Fruit fly (Drosophila melanogaster) whole organism, embryonic: ENCODE measurements around the gene Vm34Ca.

Source experiments
- Aef1 ChIP-seq: fragments of 200-800 bp; sonication (Bioruptor generic); IDR thresholded peaks from 3 replicates; pipeline ENCODE4 v1.3.6; 2022; ENCODE audit warnings: missing biosample characterization, missing genetic modification characterization
- Awh ChIP-seq: fragments of 200-800 bp; sonication (Bioruptor generic); IDR thresholded peaks from 2 replicates; pipeline ENCODE4, ENCODE4 v1.3.6; 2022; ENCODE audit warnings: missing biosample characterization, missing genetic modification characterization
- CG11398 ChIP-seq: fragments of 200-800 bp; sonication (Bioruptor generic); optimal IDR thresholded peaks from 2 replicates; lab custom pipeline; 2016; ENCODE audit warnings: missing biosample characterization, missing genetic modification characterization
- CG11560 ChIP-seq: fragments of 200-800 bp; sonication (Bioruptor generic); IDR thresholded peaks from 3 replicates; pipeline ENCODE4 v1.3.6; 2022; ENCODE audit warnings: missing biosample characterization, missing genetic modification characterization
- CG11695 ChIP-seq: fragments of 200-800 bp; sonication (Bioruptor generic); IDR thresholded peaks from 3 replicates; pipeline ENCODE4 v1.3.6; 2022; ENCODE audit warnings: missing biosample characterization, missing genetic modification characterization
- CG13624 ChIP-seq: fragments of 200-800 bp; sonication (Bioruptor generic); optimal IDR thresholded peaks from 2 replicates; lab custom pipeline; 2016; ENCODE audit warnings: missing biosample characterization, missing genetic modification characterization
- CG13775 ChIP-seq: fragments of 200-800 bp; sonication (Bioruptor generic); optimal IDR thresholded peaks from 3 replicates; lab custom pipeline; 2017; ENCODE audit warnings: missing biosample characterization, mild to moderate bottlenecking, missing genetic modification characterization
- CG14050 ChIP-seq: fragments of 200-800 bp; sonication (Bioruptor generic); IDR thresholded peaks from 3 replicates; pipeline ENCODE4 v1.3.6; 2022; ENCODE audit warnings: missing biosample characterization, missing genetic modification characterization
- CG14860 ChIP-seq: fragments of 200-800 bp; sonication (Bioruptor generic); IDR thresholded peaks from 3 replicates; pipeline ENCODE4 v1.3.6; 2022; ENCODE audit warnings: missing biosample characterization, missing genetic modification characterization; ENCODE audit not compliant: partially characterized antibody
- CG17912 ChIP-seq: fragments of 200-800 bp; sonication (Bioruptor generic); optimal IDR thresholded peaks from 2 replicates; lab custom pipeline; 2018; ENCODE audit warnings: missing biosample characterization, mild to moderate bottlenecking, missing genetic modification characterization
- CG18011 ChIP-seq: fragments of 200-800 bp; sonication (Bioruptor generic); optimal IDR thresholded peaks from 2 replicates; lab custom pipeline; 2017; ENCODE audit warnings: missing biosample characterization, missing genetic modification characterization, mild to moderate bottlenecking, moderate library complexity, missing genotype
- CG2202 ChIP-seq: fragments of 200-800 bp; sonication (Bioruptor generic); optimal IDR thresholded peaks from 2 replicates; lab custom pipeline; 2018; ENCODE audit warnings: missing biosample characterization, mild to moderate bottlenecking, missing genetic modification characterization
- CG30020 ChIP-seq: fragments of 200-800 bp; optimal IDR thresholded peaks from 2 replicates; lab custom pipeline; 2019; ENCODE audit warnings: missing biosample characterization, mild to moderate bottlenecking, missing genetic modification characterization, moderate library complexity
- CG30403 ChIP-seq: fragments of 200-800 bp; sonication (Bioruptor generic); optimal IDR thresholded peaks from 3 replicates; lab custom pipeline; 2016; ENCODE audit warnings: missing biosample characterization, missing genetic modification characterization
- CG3726 ChIP-seq: fragments of 200-800 bp; sonication (Bioruptor generic); IDR thresholded peaks from 3 replicates; pipeline ENCODE4, ENCODE4 v1.3.6; 2022; ENCODE audit warnings: missing biosample characterization, missing genetic modification characterization
- CG6654 ChIP-seq: fragments of 200-800 bp; sonication (Bioruptor generic); optimal IDR thresholded peaks from 2 replicates; lab custom pipeline; 2017; ENCODE audit warnings: missing biosample characterization, mild to moderate bottlenecking, missing genetic modification characterization
- CG7372 ChIP-seq: fragments of 200-800 bp; sonication (Bioruptor generic); IDR thresholded peaks from 2 replicates; pipeline ENCODE4 v1.3.6; 2022; ENCODE audit warnings: missing biosample characterization, missing genetic modification characterization
- CG9215 ChIP-seq: fragments of 200-800 bp; sonication (Bioruptor generic); IDR thresholded peaks from 2 replicates; pipeline ENCODE4 v1.3.6; 2022; ENCODE audit warnings: missing biosample characterization, missing genetic modification characterization
- CG9437 ChIP-seq: fragments of 200-800 bp; sonication (Bioruptor generic); optimal IDR thresholded peaks from 2 replicates; lab custom pipeline; 2018; ENCODE audit warnings: missing biosample characterization, mild to moderate bottlenecking, missing genetic modification characterization
- CHES-1-like ChIP-seq: fragments of 200-800 bp; sonication (Bioruptor generic); optimal IDR thresholded peaks from 2 replicates; lab custom pipeline; 2016; ENCODE audit warnings: missing biosample characterization, missing genetic modification characterization
- Camta ChIP-seq: fragments of 200-800 bp; sonication (Bioruptor generic); optimal IDR thresholded peaks from 2 replicates; lab custom pipeline; 2016; ENCODE audit warnings: missing biosample characterization, missing genetic modification characterization
- CkIIα-i1 ChIP-seq: fragments of 200-800 bp; sonication (Bioruptor generic); IDR thresholded peaks from 2 replicates; pipeline ENCODE4 v1.3.6; 2022; ENCODE audit warnings: missing biosample characterization, missing genetic modification characterization
- CrebB ChIP-seq: fragments of 200-800 bp; sonication (Bioruptor generic); optimal IDR thresholded peaks from 3 replicates; lab custom pipeline; 2018; ENCODE audit warnings: missing biosample characterization, mild to moderate bottlenecking, missing genetic modification characterization
- Doc3 ChIP-seq: fragments of 200-800 bp; sonication (Bioruptor generic); IDR thresholded peaks from 3 replicates; pipeline ENCODE4 v1.3.6; 2022; ENCODE audit warnings: missing biosample characterization, missing genetic modification characterization; ENCODE audit not compliant: partially characterized antibody
- Fer3 ChIP-seq: fragments of 200-800 bp; sonication (Bioruptor generic); optimal IDR thresholded peaks from 2 replicates; lab custom pipeline; 2018; ENCODE audit warnings: missing biosample characterization, mild to moderate bottlenecking, missing genetic modification characterization, moderate library complexity
- GATAe ChIP-seq: fragments of 200-800 bp; sonication (Bioruptor generic); conservative IDR thresholded peaks from 2 replicates; pipeline ENCODE4 v1.3.6; 2022; ENCODE audit warnings: missing biosample characterization, missing genetic modification characterization
- HLH4C ChIP-seq: fragments of 200-800 bp; sonication (Bioruptor generic); IDR thresholded peaks from 3 replicates; pipeline ENCODE4 v1.3.6; 2022; ENCODE audit warnings: missing biosample characterization, missing genetic modification characterization; ENCODE audit not compliant: partially characterized antibody
- MBD-R2 ChIP-seq: fragments of 200-800 bp; sonication (Bioruptor generic); IDR thresholded peaks from 2 replicates; pipeline ENCODE4 v1.3.6; 2022; ENCODE audit warnings: missing biosample characterization, missing genetic modification characterization
- Mad ChIP-seq: fragments of 200-800 bp; sonication (Bioruptor generic); optimal IDR thresholded peaks from 2 replicates; lab custom pipeline; 2016; ENCODE audit warnings: missing biosample characterization, missing genetic modification characterization
- Mes4 ChIP-seq: fragments of 200-800 bp; sonication (Bioruptor generic); optimal IDR thresholded peaks from 2 replicates; lab custom pipeline; 2016; ENCODE audit warnings: missing biosample characterization, missing genetic modification characterization
- NK7.1 ChIP-seq: fragments of 200-800 bp; sonication (Bioruptor generic); optimal IDR thresholded peaks from 3 replicates; lab custom pipeline; 2016; ENCODE audit warnings: missing biosample characterization, missing genetic modification characterization
- Oaz ChIP-seq: fragments of 200-800 bp; sonication (Bioruptor generic); IDR thresholded peaks from 2 replicates; pipeline ENCODE4 v1.3.6; 2022; ENCODE audit warnings: missing biosample characterization, missing genetic modification characterization
- ara ChIP-seq: fragments of 200-800 bp; sonication (Bioruptor generic); IDR thresholded peaks from 2 replicates; pipeline ENCODE4 v1.3.6; 2022; ENCODE audit warnings: missing biosample characterization, missing genetic modification characterization
- crp ChIP-seq, 2 experiments: fragments of 200-800 bp; sonication (Bioruptor generic); optimal IDR thresholded peaks; 2 replicates in 1 of 2; 3 replicates in 1 of 2; lab custom pipeline; 2017; ENCODE audit warnings: missing biosample characterization in 2 of 2, missing genetic modification characterization in 2 of 2, mild to moderate bottlenecking in 1 of 2, moderate library complexity in 1 of 2
- ewg ChIP-seq: fragments of 200-800 bp; sonication (Bioruptor generic); optimal IDR thresholded peaks from 3 replicates; lab custom pipeline; 2017; ENCODE audit warnings: mild to moderate bottlenecking, missing biosample characterization, missing genetic modification reagents, missing genetic modification characterization
- fd64A ChIP-seq: fragments of 200-800 bp; sonication (Bioruptor generic); optimal IDR thresholded peaks from 3 replicates; lab custom pipeline; 2018; ENCODE audit warnings: missing biosample characterization, mild to moderate bottlenecking, missing genetic modification characterization
- fd96Cb ChIP-seq: fragments of 200-800 bp; sonication (Bioruptor generic); optimal IDR thresholded peaks from 2 replicates; lab custom pipeline; 2018; ENCODE audit warnings: missing biosample characterization, mild to moderate bottlenecking, missing genetic modification characterization, moderate library complexity
- gem ChIP-seq: fragments of 200-800 bp; sonication (Bioruptor generic); optimal IDR thresholded peaks from 2 replicates; lab custom pipeline; 2019; ENCODE audit warnings: missing biosample characterization, mild to moderate bottlenecking, missing genetic modification characterization, moderate library complexity
- gsb ChIP-seq: fragments of 200-800 bp; sonication (Bioruptor generic); IDR thresholded peaks from 2 replicates; pipeline ENCODE4 v1.3.6; 2022; ENCODE audit warnings: missing biosample characterization, missing genetic modification characterization
- her ChIP-seq: fragments of 200-800 bp; sonication (Bioruptor generic); optimal IDR thresholded peaks from 2 replicates; lab custom pipeline; 2016; ENCODE audit warnings: missing biosample characterization, missing genetic modification characterization
- jing ChIP-seq: fragments of 200-800 bp; sonication (Bioruptor generic); optimal IDR thresholded peaks from 2 replicates; lab custom pipeline; 2018; ENCODE audit warnings: missing biosample characterization, mild to moderate bottlenecking, missing genetic modification characterization
- pnt ChIP-seq: fragments of 200-800 bp; sonication (Bioruptor generic); optimal IDR thresholded peaks from 3 replicates; lab custom pipeline; 2016; ENCODE audit warnings: missing biosample characterization, missing genetic modification characterization
- run ChIP-seq: fragments of 200-800 bp; sonication (Bioruptor generic); optimal IDR thresholded peaks from 3 replicates; lab custom pipeline; 2018; ENCODE audit warnings: missing biosample characterization, mild to moderate bottlenecking, missing genetic modification characterization
- salm ChIP-seq: fragments of 200-800 bp; sonication (Bioruptor generic); optimal IDR thresholded peaks from 2 replicates; lab custom pipeline; 2018; ENCODE audit warnings: missing biosample characterization, mild to moderate bottlenecking, missing genetic modification characterization
- schlank ChIP-seq: fragments of 200-800 bp; sonication (Bioruptor generic); optimal IDR thresholded peaks from 2 replicates; lab custom pipeline; 2018; ENCODE audit warnings: missing biosample characterization, mild to moderate bottlenecking, missing genetic modification characterization
- seq ChIP-seq: fragments of 200-800 bp; sonication (Bioruptor generic); IDR thresholded peaks from 2 replicates; pipeline ENCODE4 v1.3.6; 2022; ENCODE audit warnings: missing biosample characterization, missing genetic modification characterization
- wdn ChIP-seq: fragments of 200-800 bp; sonication (Bioruptor generic); IDR thresholded peaks from 2 replicates; pipeline ENCODE4 v1.3.6; 2022; ENCODE audit warnings: missing biosample characterization, missing genetic modification characterization

The Vm34Ca gene

DNA sequence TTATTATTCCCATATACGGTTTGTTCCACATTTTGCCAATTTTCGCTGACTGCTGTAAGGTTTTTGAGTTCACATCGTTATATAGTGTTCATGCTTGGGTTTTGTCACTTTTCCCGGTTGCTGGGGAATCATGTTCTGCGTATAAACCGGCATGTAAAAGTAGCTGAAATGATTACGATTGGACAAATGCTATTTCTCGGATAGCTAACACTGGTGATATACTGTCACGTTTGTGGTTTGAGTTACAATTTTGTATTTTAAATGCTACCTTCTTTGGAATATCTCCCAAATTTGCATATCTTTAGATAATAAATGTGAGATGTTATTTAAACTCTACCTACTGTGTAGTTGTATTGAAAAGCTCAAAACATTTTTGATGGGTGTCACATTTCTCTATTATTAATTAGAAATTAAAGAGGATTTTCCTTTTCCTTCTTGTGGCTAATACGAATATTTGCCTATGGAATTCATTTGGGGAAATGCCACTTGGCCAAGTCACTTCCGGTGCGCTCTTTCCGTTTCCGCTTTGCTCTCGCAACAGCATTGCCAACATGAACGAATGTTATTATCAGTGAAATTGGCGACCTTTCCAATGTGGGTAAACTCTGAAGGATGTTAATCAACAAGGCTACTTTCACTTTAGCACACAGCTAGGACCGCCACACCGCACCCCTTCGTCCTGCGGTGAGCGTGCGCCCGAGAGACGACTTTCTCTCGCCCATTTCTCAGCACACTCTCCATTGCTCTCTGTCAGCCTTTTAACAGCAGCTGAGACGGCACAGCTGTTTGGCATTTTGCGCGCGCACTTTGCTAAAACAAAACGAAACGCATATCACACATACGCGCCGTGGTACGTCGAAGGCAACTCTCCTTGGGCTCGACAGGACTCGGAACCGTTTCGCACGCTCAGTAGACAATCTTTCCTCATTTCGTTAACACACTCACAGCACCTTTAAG, 3.4 kb upstream of the Vm34Ca start, which contains the start of the genes CG16956, CG42784 and CG43850 (continued):
- TF ChIP-seq Mad (GFP tag; lab: Kevin White, UChicago) (peak; percentile 35), CG17912 (peak; percentile 71), CG13775 (peak; percentile 56), run (tag; lab: Kevin White, UChicago) (peak; percentile 41)
- TF ChIP-seq, all 482 proteins: peak for 156

DNA sequence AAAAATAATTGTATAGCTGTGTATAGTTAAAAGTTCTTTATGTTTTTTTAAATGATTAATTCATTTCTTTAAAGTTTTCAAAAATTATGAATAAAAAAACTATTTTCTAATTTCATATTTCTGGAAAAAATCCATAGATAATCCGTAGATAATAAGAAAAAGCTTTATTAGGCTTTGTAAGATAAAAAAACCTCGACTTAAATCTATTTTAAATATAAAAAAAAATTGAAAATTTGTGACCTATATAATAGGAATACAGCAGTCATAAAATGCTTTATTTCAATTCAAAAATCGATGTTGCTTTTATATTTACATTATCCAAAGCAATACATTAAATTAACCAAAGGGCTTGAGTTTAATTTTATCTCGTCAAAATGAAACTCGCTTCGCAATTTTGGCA, 788 bp upstream of the Vm34Ca start, which contains the start of gene Flad2:
Gene Flad2, plus strand, starts transcription at position 301 of the 400 bp plus-strand sequence.
- TF ChIP-seq Awh (GFP tag; lab: Robert Waterston, UW) = no peak
- TF ChIP-seq CHES-1-like (GFP tag; lab: Kevin White, UChicago) = no peak
- no peak for TF ChIP-seq Camta (GFP tag; lab: Kevin White, UChicago)
- TF ChIP-seq jing (GFP tag; lab: Kevin White, UChicago) = no peak
- no peak for TF ChIP-seq gem (tag; lab: Kevin White, UChicago)
- no peak for TF ChIP-seq CrebB
- TF ChIP-seq CG18011 (GFP tag; lab: Kevin White, UChicago) = no peak
- TF ChIP-seq fd64A = no peak
- TF ChIP-seq Oaz (GFP tag; lab: Robert Waterston, UW) = no peak
- no peak for TF ChIP-seq CG2202
- TF ChIP-seq fd96Cb (tag; lab: Kevin White, UChicago) = no peak
- TF ChIP-seq pnt (GFP tag; lab: Kevin White, UChicago) = no peak
- TF ChIP-seq her (GFP tag; lab: Kevin White, UChicago) = no peak
- TF ChIP-seq CkIIα-i1 (GFP tag; lab: Robert Waterston, UW) = no peak
- no peak for TF ChIP-seq CG30020 (tag; lab: Kevin White, UChicago)

dm6 chr2L:13399565-13399964, 11.9 kb downstream of the Vm34Ca start:
- TF ChIP-seq Oaz (GFP tag; lab: Robert Waterston, UW) (no peak), CG30403 (GFP tag; lab: Kevin White, UChicago) (peak; percentile 7), Fer3 (tag; lab: Kevin White, UChicago) (no peak), CG13624 (GFP tag; lab: Kevin White, UChicago) (no peak), ewg (GFP tag; lab: Kevin White, UChicago) (no peak), CG3726 (no peak), CG7372 (GFP tag; lab: Robert Waterston, UW) (no peak), ara (GFP tag; lab: Robert Waterston, UW) (no peak), CG11398 (GFP tag; lab: Kevin White, UChicago) (no peak), salm (tag; lab: Kevin White, UChicago) (no peak), Mes4 (GFP tag; lab: Kevin White, UChicago) (no peak), CG9437 (no peak), HLH4C (GFP tag; lab: Robert Waterston, UW) (no peak), CG11560 (no peak), schlank (tag; lab: Kevin White, UChicago) (no peak), crp (GFP tag; optimal IDR thresholded peaks at IDR 0.05; lab: Kevin White, UChicago) (no peak), wdn (no peak), Aef1 (GFP tag; lab: Robert Waterston, UW) (no peak), gsb (no peak), CG14050 (no peak), seq (GFP tag; lab: Robert Waterston, UW) (no peak), CG11695 (GFP tag; lab: Robert Waterston, UW) (0 out of 3 replicates have a peak, but pooled peaks have one; percentile 17), fd96Cb (tag; lab: Kevin White, UChicago) (no peak), Doc3 (no peak), MBD-R2 (GFP tag; lab: Robert Waterston, UW) (no peak), CG9215 (GFP tag; lab: Robert Waterston, UW) (no peak), CG6654 (GFP tag; lab: Kevin White, UChicago) (no peak), GATAe (no peak), CG14860 (GFP tag; lab: Robert Waterston, UW) (no peak), NK7.1 (GFP tag; lab: Kevin White, UChicago) (no peak)
